Worm (Caenorhabditis elegans) whole organism, early embryonic: Measurements from ENCODE around the gene fbxb-59.

Experiments used
- B0310.2 ChIP-seq: sonication (generic microtip); optimal IDR thresholded peaks from 2 replicates; lab custom pipeline; 2016; ENCODE audit warnings: mild to moderate bottlenecking, missing genetic modification characterization, missing compliant biosample characterization
- F13C5.2 ChIP-seq: sonication (generic microtip); optimal IDR thresholded peaks from 2 replicates; lab custom pipeline; 2017; ENCODE audit warnings: mild to moderate bottlenecking, missing genetic modification characterization, inconsistent platforms, missing compliant biosample characterization
- aly-1 ChIP-seq: sonication (generic microtip); optimal IDR thresholded peaks from 2 replicates; lab custom pipeline; 2016; ENCODE audit warnings: missing genetic modification characterization, missing compliant biosample characterization
- ama-1 ChIP-seq: fragments of 150-350 bp; optimal IDR thresholded peaks from 2 replicates; lab custom pipeline; 2014
- ceh-13 ChIP-seq: fragments of 200-800 bp; sonication (Bioruptor generic); optimal IDR thresholded peaks from 2 replicates; lab custom pipeline; 2018; ENCODE audit warnings: mild to moderate bottlenecking, missing genetic modification characterization, missing compliant biosample characterization
- ceh-36 ChIP-seq: sonication (generic microtip); optimal IDR thresholded peaks from 2 replicates; lab custom pipeline; 2016; ENCODE audit warnings: missing genetic modification characterization, inconsistent platforms, missing compliant biosample characterization
- ets-7 ChIP-seq: sonication (generic microtip); optimal IDR thresholded peaks from 2 replicates; lab custom pipeline; 2016; ENCODE audit warnings: missing genotype, missing genetic modification characterization, missing compliant biosample characterization
- flt-1 ChIP-seq: fragments of 200-800 bp; sonication (Bioruptor generic); IDR thresholded peaks from 2 replicates; pipeline ENCODE4 v1.3.6; 2022; ENCODE audit warnings: missing genetic modification characterization, missing compliant biosample characterization
- hmbx-1 ChIP-seq: sonication (generic microtip); optimal IDR thresholded peaks from 2 replicates; lab custom pipeline; 2016; ENCODE audit warnings: mild to moderate bottlenecking, missing genetic modification characterization, missing compliant biosample characterization
- hmg-4 ChIP-seq: fragments of 200-800 bp; sonication (Bioruptor generic); optimal IDR thresholded peaks from 2 replicates; lab custom pipeline; 2018; ENCODE audit warnings: mild to moderate bottlenecking, missing genetic modification characterization, missing compliant biosample characterization
- hnd-1 ChIP-seq: sonication (generic microtip); optimal IDR thresholded peaks from 2 replicates; lab custom pipeline; 2016; ENCODE audit warnings: missing genetic modification characterization, missing compliant biosample characterization
- pes-1 ChIP-seq: fragments of 200-800 bp; sonication (Bioruptor generic); IDR thresholded peaks from 2 replicates; pipeline ENCODE4 v1.3.6; 2022; ENCODE audit warnings: missing genetic modification reagents, missing genetic modification characterization, missing compliant biosample characterization
- scrt-1 ChIP-seq: fragments of 200-800 bp; sonication (Bioruptor generic); IDR thresholded peaks from 2 replicates; pipeline ENCODE4 v1.3.6; 2022; ENCODE audit warnings: missing genetic modification characterization, missing compliant biosample characterization
- sea-1 ChIP-seq: fragments of 200-800 bp; sonication (Bioruptor generic); conservative IDR thresholded peaks from 2 replicates; pipeline ENCODE4 v1.3.6; 2022; ENCODE audit warnings: missing genetic modification characterization, missing compliant biosample characterization
- tbx-11 ChIP-seq: fragments of 200-800 bp; sonication (Bioruptor generic); IDR thresholded peaks from 2 replicates; pipeline ENCODE4 v1.3.6; 2022; ENCODE audit warnings: missing genetic modification characterization, missing compliant biosample characterization
- tbx-37 ChIP-seq: fragments of 200-800 bp; sonication (Bioruptor generic); conservative IDR thresholded peaks from 2 replicates; pipeline ENCODE4 v1.3.6; 2022; ENCODE audit warnings: missing genetic modification reagents, missing genetic modification characterization, missing compliant biosample characterization
- tra-4 ChIP-seq: sonication (generic microtip); optimal IDR thresholded peaks from 2 replicates; lab custom pipeline; 2017; ENCODE audit warnings: missing genetic modification characterization, missing compliant biosample characterization

Gene fbxb-59

DNA sequence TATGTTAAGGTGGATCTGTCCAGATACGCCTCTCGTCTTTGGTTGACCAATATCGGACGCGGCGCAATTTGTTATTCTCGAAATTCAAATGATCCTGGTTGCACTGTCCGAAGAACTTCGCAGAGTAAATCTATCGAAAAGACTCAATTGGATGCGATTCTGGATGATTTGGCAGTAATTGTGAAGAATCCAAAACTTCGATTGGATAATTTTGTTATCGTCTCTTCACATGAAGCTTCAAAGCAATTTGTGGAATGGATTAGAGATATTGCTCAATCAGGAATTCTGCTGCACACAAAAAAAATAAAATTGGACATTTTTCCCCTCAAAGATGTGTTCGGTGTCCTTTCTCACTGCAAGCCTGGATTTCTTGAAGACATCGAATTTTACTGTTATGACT lies 6.3 kb downstream of the fbxb-59 start:
- TF ChIP-seq hmg-4 (GFP tag; lab: Kevin White, UChicago) (no peak), tra-4 (no peak), ceh-13 (GFP tag; lab: Kevin White, UChicago) (no peak), hnd-1 (tag; lab: Kevin White, UChicago) (no peak), tbx-11 (GFP tag; lab: Robert Waterston, UW) (no peak), aly-1 (tag; lab: Kevin White, UChicago) (no peak), sea-1 (GFP tag; lab: Robert Waterston, UW) (no peak), hmbx-1 (tag; lab: Kevin White, UChicago) (no peak), ets-7 (tag; lab: Kevin White, UChicago) (no peak), pes-1 (GFP tag; lab: Robert Waterston, UW) (no peak), B0310.2 (tag; lab: Kevin White, UChicago) (no peak), scrt-1 (GFP tag; lab: Robert Waterston, UW) (no peak), flt-1 (no peak), F13C5.2 (no peak), ceh-36 (tag; lab: Kevin White, UChicago) (no peak), ama-1 (lab: Kevin White, UChicago) (no peak), tbx-37 (no peak)

DNA sequence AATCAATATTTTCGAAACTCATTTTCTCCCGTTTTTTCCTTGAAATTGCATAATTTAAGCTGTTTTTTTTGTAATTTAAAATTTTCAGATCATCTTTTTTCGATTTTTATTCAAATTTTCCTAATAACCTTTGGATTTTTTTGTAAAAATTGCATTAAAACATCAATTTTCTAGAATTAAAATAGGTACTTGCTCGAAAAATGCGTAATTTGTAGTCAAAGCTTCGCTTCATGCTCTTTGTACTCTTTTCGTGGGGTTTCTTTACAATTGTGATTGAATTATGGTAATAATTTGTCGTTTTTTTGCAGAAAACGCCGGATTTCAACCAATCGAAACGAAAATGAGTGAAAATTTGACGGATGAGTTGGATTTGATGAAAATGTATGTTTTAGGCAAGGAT lies 7.0 kb downstream of the fbxb-59 start, which contains the start of gene fog-2:
Gene fog-2, plus strand, starts transcription at position 301 of the 400 bp plus-strand sequence.
- no peak for TF ChIP-seq scrt-1 (GFP tag; lab: Robert Waterston, UW)
- no peak for TF ChIP-seq sea-1 (GFP tag; lab: Robert Waterston, UW)
- no peak for TF ChIP-seq hmg-4 (GFP tag; lab: Kevin White, UChicago)
- TF ChIP-seq tbx-11 (GFP tag; lab: Robert Waterston, UW) = no peak
- TF ChIP-seq flt-1 = no peak
- no peak for TF ChIP-seq tra-4
- TF ChIP-seq hmbx-1 (tag; lab: Kevin White, UChicago) = no peak
- no peak for TF ChIP-seq pes-1 (GFP tag; lab: Robert Waterston, UW)
- no peak for TF ChIP-seq ets-7 (tag; lab: Kevin White, UChicago)
- no peak for TF ChIP-seq hnd-1 (tag; lab: Kevin White, UChicago)
- TF ChIP-seq ama-1 (lab: Kevin White, UChicago) = no peak
- TF ChIP-seq F13C5.2 = no peak
- no peak for TF ChIP-seq ceh-13 (GFP tag; lab: Kevin White, UChicago)
- TF ChIP-seq ceh-36 (tag; lab: Kevin White, UChicago) = no peak
- TF ChIP-seq aly-1 (tag; lab: Kevin White, UChicago) = no peak
- no peak for TF ChIP-seq B0310.2 (tag; lab: Kevin White, UChicago)
- no peak for TF ChIP-seq tbx-37

DNA sequence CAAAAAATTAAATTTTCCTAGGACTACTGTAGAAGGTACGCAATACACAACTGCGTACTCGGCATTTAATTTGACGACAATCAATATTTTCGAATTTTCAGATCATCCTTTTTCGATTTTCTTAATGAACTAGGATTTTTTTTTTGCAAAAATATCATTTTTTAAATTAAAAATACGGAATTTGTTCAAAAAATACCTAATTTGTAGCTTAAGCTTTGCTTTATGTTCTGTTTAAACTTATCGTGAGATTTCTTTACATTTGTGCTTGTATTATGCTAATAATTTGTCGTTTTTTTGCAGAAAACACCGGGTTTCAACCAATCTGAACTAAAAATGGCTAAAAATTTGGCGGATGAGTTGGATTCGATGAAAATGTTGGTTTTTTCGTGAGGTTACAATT lies 9.3 kb downstream of the fbxb-59 start, which contains the start of gene ftr-1:
Gene ftr-1, plus strand, starts transcription at position 301 of the 400 bp plus-strand sequence.
- TF ChIP-seq hmg-4 (GFP tag; lab: Kevin White, UChicago) (no peak), sea-1 (GFP tag; lab: Robert Waterston, UW) (no peak), scrt-1 (GFP tag; lab: Robert Waterston, UW) (no peak), aly-1 (tag; lab: Kevin White, UChicago) (no peak), hmbx-1 (tag; lab: Kevin White, UChicago) (no peak)

DNA sequence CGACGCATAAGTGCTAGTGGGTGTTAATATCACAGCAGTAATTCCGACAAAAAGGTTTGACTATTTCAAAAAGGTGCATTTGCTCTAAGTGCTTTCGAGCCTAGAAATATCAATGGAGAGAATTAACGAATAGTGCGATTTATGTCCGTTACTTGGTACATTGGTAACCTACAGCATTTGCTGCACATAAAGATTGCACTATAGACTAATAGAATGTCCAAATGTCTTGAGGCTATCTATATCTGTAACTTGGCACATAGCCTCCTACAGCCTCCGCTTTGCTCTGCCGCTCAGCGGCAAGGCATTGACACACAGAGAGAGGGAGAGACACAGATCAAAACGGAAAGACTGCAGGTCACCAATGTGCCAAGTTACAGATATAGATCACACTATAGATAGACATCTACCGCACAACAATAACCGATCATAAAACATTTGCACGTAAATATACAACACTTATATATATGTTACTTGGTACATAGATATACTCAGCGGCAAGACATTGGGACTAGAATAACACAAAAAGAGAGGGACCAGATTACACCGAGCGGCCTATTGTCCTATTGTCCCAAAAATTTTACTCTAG lies 10.4 kb downstream of the fbxb-59 start, which contains the start of the genes srh-217 and Y113G7B.28:
Gene srh-217, minus strand, starts transcription at position 101 of the 586 bp plus-strand sequence.
Gene Y113G7B.28, plus strand, starts transcription at position 536 of the 586 bp plus-strand sequence.
- no peak for TF ChIP-seq tra-4
- no peak for TF ChIP-seq tbx-37
- TF ChIP-seq sea-1 (GFP tag; lab: Robert Waterston, UW) = no peak
- TF ChIP-seq pes-1 (GFP tag; lab: Robert Waterston, UW) = no peak
- TF ChIP-seq ama-1 (lab: Kevin White, UChicago) = no peak
- TF ChIP-seq ets-7 (tag; lab: Kevin White, UChicago) = no peak
- TF ChIP-seq F13C5.2 = no peak
- TF ChIP-seq hnd-1 (tag; lab: Kevin White, UChicago) = no peak
- no peak for TF ChIP-seq hmbx-1 (tag; lab: Kevin White, UChicago)
- no peak for TF ChIP-seq B0310.2 (tag; lab: Kevin White, UChicago)
- TF ChIP-seq hmg-4 (GFP tag; lab: Kevin White, UChicago) = no peak
- no peak for TF ChIP-seq aly-1 (tag; lab: Kevin White, UChicago)
- no peak for TF ChIP-seq ceh-36 (tag; lab: Kevin White, UChicago)

DNA sequence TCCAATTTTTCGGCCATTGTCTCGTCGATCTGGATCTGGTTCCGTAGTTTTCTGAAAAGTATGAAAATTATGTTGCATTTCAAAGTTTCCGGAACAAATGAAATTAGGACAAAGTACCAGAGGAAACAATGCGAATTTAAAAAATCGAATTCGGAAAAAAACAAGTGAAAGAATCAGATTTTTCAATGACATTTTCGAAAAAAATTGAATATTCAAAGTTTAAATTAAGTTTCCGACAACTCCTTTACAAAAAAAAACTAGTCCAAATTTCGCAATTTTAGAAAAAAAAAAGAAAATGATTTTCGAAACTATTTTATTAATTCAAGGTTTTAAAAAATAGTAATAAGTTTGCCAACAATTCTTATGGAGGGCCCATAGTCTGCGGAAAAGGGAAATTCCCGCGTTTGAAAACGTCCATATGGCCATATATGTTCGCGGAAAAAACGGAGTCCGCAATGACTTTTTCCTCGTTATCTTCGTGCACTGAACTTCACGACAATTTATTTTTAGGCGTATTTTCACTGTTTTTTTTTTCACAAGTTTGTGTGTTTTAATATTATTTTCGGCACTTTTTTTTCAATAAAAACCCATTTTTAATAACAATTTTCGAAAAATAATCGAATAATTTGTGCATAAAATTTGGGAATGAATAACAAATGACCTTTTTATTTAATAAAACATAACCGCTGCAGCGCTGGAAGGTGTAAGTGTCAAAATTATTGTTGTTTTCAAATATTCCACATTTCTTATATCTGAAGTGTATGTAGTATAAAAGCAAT lies 13.7 kb downstream of the fbxb-59 start, which contains the start of the genes fbxa-115 and Y113G7B.27:
Gene fbxa-115, minus strand, starts transcription at position 51 of the 779 bp plus-strand sequence.
Gene Y113G7B.27, plus strand, starts transcription at position 729 of the 779 bp plus-strand sequence.
- TF ChIP-seq tbx-11 (GFP tag; lab: Robert Waterston, UW) (no peak), ama-1 (lab: Kevin White, UChicago) (no peak), ceh-36 (tag; lab: Kevin White, UChicago) (no peak), flt-1 (no peak), tbx-37 (no peak), ceh-13 (GFP tag; lab: Kevin White, UChicago) (no peak), ets-7 (tag; lab: Kevin White, UChicago) (no peak), B0310.2 (tag; lab: Kevin White, UChicago) (no peak), hmg-4 (GFP tag; lab: Kevin White, UChicago) (no peak), tra-4 (no peak), sea-1 (GFP tag; lab: Robert Waterston, UW) (no peak), hmbx-1 (tag; lab: Kevin White, UChicago) (no peak), pes-1 (GFP tag; lab: Robert Waterston, UW) (no peak), scrt-1 (GFP tag; lab: Robert Waterston, UW) (no peak), aly-1 (tag; lab: Kevin White, UChicago) (no peak), F13C5.2 (no peak), hnd-1 (tag; lab: Kevin White, UChicago) (no peak)

DNA sequence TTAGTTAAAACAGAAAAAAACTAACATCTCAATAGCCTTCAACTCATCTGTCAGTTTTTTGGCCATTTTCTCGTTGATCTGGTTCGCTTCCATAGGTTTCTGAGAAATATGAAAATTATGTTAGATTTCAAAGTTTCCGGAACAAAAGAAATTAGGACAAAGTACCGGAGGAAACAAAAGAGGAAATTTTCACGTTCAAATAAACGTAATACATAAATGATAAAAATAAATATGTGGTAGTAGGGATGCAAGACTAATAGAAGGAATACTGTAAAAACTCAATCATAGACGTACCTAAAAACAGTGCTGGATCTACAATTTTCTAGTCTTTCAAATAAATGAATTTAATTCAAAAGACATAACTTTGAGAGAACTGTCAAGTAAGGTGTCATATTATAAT lies 17.2 kb downstream of the fbxb-59 start, which contains the start of gene fbxa-116:
Gene fbxa-116, minus strand, starts transcription at position 101 of the 400 bp plus-strand sequence.
- TF ChIP-seq aly-1 (tag; lab: Kevin White, UChicago) = no peak
- no peak for TF ChIP-seq ceh-36 (tag; lab: Kevin White, UChicago)
- no peak for TF ChIP-seq pes-1 (GFP tag; lab: Robert Waterston, UW)
- no peak for TF ChIP-seq tbx-37
- TF ChIP-seq hmbx-1 (tag; lab: Kevin White, UChicago) = no peak
- TF ChIP-seq scrt-1 (GFP tag; lab: Robert Waterston, UW) = no peak
- TF ChIP-seq ceh-13 (GFP tag; lab: Kevin White, UChicago) = no peak
- no peak for TF ChIP-seq flt-1
- TF ChIP-seq tbx-11 (GFP tag; lab: Robert Waterston, UW) = no peak
- no peak for TF ChIP-seq hnd-1 (tag; lab: Kevin White, UChicago)
- no peak for TF ChIP-seq F13C5.2
- no peak for TF ChIP-seq ets-7 (tag; lab: Kevin White, UChicago)
- TF ChIP-seq tra-4 = no peak
- no peak for TF ChIP-seq B0310.2 (tag; lab: Kevin White, UChicago)
